Fruit fly (Drosophila melanogaster): Measurements from ENCODE around the gene Mur11Da.

DNA sequence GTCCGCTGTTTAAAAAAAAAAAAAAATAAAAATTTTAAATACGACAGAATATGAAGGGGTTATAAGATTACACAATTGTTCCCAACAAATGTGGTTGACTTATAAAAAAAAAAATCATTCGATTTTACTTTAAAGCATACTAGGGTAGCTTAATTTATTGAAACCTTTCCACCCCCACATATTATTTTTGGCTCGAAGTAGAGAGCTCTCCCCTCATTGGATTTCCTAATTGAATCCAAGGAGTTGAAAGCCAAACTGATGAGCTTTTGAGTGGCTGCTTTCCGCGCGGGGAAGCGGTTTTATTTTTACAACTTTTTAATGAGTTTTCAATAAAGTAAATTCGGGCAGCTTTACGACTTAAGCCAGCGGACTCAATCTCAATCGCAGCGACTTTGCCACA is 37.1 kb downstream of the Mur11Da start, which contains the start of gene CG15719:
- TF ChIP-seq usp (GFP tag; optimal IDR thresholded peaks at IDR 0.05) (no peak), CG8478 (optimal IDR thresholded peaks at IDR 0.05) (no peak), pan (optimal IDR thresholded peaks at IDR 0.05) (no peak), psq (optimal IDR thresholded peaks at IDR 0.05) (no peak)

All from whole organism.